Fruit fly (Drosophila melanogaster): ENCODE measurements around the gene Cox10.
A peak's percentile ranks its signal among the peaks of the same experiment; 100 is the strongest.

Gene Cox10

DNA sequence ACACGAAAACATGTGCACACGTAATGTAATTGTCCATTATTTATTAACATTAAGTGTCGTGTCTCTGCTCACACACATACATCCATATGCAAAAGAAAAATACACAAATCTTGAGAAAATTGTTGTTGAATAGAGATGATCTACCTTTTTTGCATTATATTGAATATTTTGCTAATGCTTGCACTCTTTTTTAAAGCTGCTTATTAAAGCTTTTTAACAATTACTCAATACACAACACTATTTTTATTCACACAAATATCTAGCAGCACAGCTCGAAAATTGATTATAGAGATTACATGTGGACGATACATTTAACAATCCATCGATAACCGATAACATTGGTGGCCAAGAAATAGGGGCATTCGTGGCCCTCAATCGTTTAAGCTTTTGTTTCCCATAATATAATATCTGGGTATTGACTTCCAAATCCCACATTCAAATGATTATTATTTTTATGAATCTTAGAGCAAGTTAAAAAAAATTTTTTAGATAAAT lies 39.2 kb upstream of the Cox10 start, which contains the start of gene Ufd4 (continued):
- TF ChIP-seq Six4 (GFP tag; optimal IDR thresholded peaks at IDR 0.05) = peak; percentile 29
- no peak for TF ChIP-seq CG3838 (GFP tag; optimal IDR thresholded peaks at IDR 0.05)
- peak; percentile 47; the same call in 1 of the 3 replicates for TF ChIP-seq Aef1 (GFP tag; IDR thresholded peaks at IDR 0.05)
- TF ChIP-seq tap (tag; optimal IDR thresholded peaks at IDR 0.05) = no peak
- no peak for TF ChIP-seq crol (GFP tag; IDR thresholded peaks at IDR 0.05)
- TF ChIP-seq CG3163 (GFP tag; optimal IDR thresholded peaks at IDR 0.05) = peak; percentile 34
- TF ChIP-seq HLH54F (GFP tag; optimal IDR thresholded peaks at IDR 0.05) = peak; percentile 63
- no peak for TF ChIP-seq Taf1 (GFP tag; IDR thresholded peaks at IDR 0.05)
- TF ChIP-seq lbe (GFP tag; optimal IDR thresholded peaks at IDR 0.05) = no peak
- no peak for TF ChIP-seq aop (GFP tag; IDR thresholded peaks at IDR 0.05)
- TF ChIP-seq Dp (GFP tag; optimal IDR thresholded peaks at IDR 0.05) = peak; percentile 16
- TF ChIP-seq CG11504 (tag; optimal IDR thresholded peaks at IDR 0.05) = no peak
- peak; percentile 23 for TF ChIP-seq CG7786 (GFP tag; optimal IDR thresholded peaks at IDR 0.05)
- TF ChIP-seq Mes4 (GFP tag; optimal IDR thresholded peaks at IDR 0.05) = peak; percentile 11
- no peak for TF ChIP-seq CG11093 (GFP tag; IDR thresholded peaks at IDR 0.05)
- peak; percentile 79 for TF ChIP-seq CG2120 (GFP tag; optimal IDR thresholded peaks at IDR 0.05)
- peak; percentile 38 for TF ChIP-seq CG34376 (GFP tag; optimal IDR thresholded peaks at IDR 0.05)
- TF ChIP-seq CrebB (tag; optimal IDR thresholded peaks at IDR 0.05) = peak; percentile 9
- TF ChIP-seq CG4328 (GFP tag; optimal IDR thresholded peaks at IDR 0.05) = no peak
- TF ChIP-seq Nf-YC (tag; optimal IDR thresholded peaks at IDR 0.05) = peak; percentile 78
- TF ChIP-seq dysf (GFP tag; IDR thresholded peaks at IDR 0.05) = no peak; the same call in 2 of the 3 replicates
- TF ChIP-seq CG12071 (GFP tag; optimal IDR thresholded peaks at IDR 0.05) = no peak
- TF ChIP-seq BtbVII (GFP tag; optimal IDR thresholded peaks at IDR 0.05) = no peak
- TF ChIP-seq ap (GFP tag; IDR thresholded peaks at IDR 0.05) = no peak
- TF ChIP-seq h (optimal IDR thresholded peaks at IDR 0.05) = no peak
- TF ChIP-seq ewg (GFP tag; optimal IDR thresholded peaks at IDR 0.05) = no peak
- peak; percentile 33; the same call in 1 of the 2 replicates for TF ChIP-seq E2f2 (GFP tag; IDR thresholded peaks at IDR 0.05)
- no peak for TF ChIP-seq CG2129 (GFP tag; IDR thresholded peaks at IDR 0.05; ENCODE audit: partially characterized antibody)
- TF ChIP-seq Max (GFP tag; optimal IDR thresholded peaks at IDR 0.05) = peak; percentile 53
- TF ChIP-seq CG12942 (GFP tag; optimal IDR thresholded peaks at IDR 0.05) = peak; percentile 7
- peak; percentile 55 for TF ChIP-seq BEAF-32 (GFP tag; optimal IDR thresholded peaks at IDR 0.05)
- TF ChIP-seq Fer1 (GFP tag; optimal IDR thresholded peaks at IDR 0.05) = peak; percentile 76
- TF ChIP-seq fd96Cb (tag; optimal IDR thresholded peaks at IDR 0.05) = peak; percentile 56
- TF ChIP-seq dpn (GFP tag; optimal IDR thresholded peaks at IDR 0.05) = peak; percentile 66 to 76
- TF ChIP-seq CG7271 (tag; optimal IDR thresholded peaks at IDR 0.05) = peak; percentile 45
- peak; percentile 40; the same call in 1 of the 2 replicates for TF ChIP-seq CG11696 (GFP tag; IDR thresholded peaks at IDR 0.05)
- peak; percentile 36 for TF ChIP-seq pum (GFP tag; optimal IDR thresholded peaks at IDR 0.05)
- TF ChIP-seq Bteb2 (GFP tag; optimal IDR thresholded peaks at IDR 0.05) = peak; percentile 64
- TF ChIP-seq CG10654 (GFP tag; optimal IDR thresholded peaks at IDR 0.05) = peak; percentile 27
- peak; percentile 75 for TF ChIP-seq stwl (tag; optimal IDR thresholded peaks at IDR 0.05)
- TF ChIP-seq run (tag; optimal IDR thresholded peaks at IDR 0.05) = peak; percentile 1
- no peak; the same call in 2 of the 3 replicates for TF ChIP-seq so (GFP tag; IDR thresholded peaks at IDR 0.05)
- peak; percentile 66 for TF ChIP-seq CG13624 (GFP tag; optimal IDR thresholded peaks at IDR 0.05)
- peak; percentile 61 for TF ChIP-seq CG12104 (GFP tag; optimal IDR thresholded peaks at IDR 0.05)
- TF ChIP-seq pros (GFP tag; optimal IDR thresholded peaks at IDR 0.05) = no peak
- TF ChIP-seq CG4617 (GFP tag; optimal IDR thresholded peaks at IDR 0.05; ENCODE audit: borderline replicate concordance) = peak; percentile 68
- peak; percentile 81 for TF ChIP-seq Dref (GFP tag; IDR thresholded peaks at IDR 0.05)
- TF ChIP-seq pzg (GFP tag; optimal IDR thresholded peaks at IDR 0.05) = peak; percentile 62
- TF ChIP-seq CG34224 (GFP tag; IDR thresholded peaks at IDR 0.05; ENCODE audit: partially characterized antibody) = peak; percentile 17; the same call in 1 of the 3 replicates
- TF ChIP-seq CG4854 (GFP tag; optimal IDR thresholded peaks at IDR 0.05) = peak; percentile 35
- no peak for TF ChIP-seq Hmx (GFP tag; optimal IDR thresholded peaks at IDR 0.05)

All from whole organism, embryonic.